Worm (Caenorhabditis elegans): ENCODE results near the gene F01G10.10.

DNA sequence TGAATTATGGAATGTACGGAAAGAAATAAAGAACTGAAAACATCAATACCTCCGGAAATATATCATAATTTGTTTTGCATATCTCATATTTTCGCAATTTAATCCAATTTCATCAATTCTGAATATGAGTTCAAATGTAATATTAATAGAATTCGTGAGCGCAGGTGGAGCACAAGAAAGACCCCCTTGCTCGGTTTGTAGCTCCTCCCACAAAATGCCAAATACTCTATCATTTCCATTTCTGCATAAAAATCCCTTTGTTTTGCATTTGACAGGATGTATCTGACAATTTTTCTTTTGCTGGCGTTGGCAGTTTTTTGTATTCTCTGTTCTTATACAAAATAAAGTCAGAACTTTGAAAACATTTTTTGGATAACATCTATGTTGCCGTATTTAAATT lies 29.1 kb downstream of the F01G10.10 start:
- TF ChIP-seq ZK546.5 (tag; optimal IDR thresholded peaks at IDR 0.05) (no peak), unc-55 (GFP tag; optimal IDR thresholded peaks at IDR 0.05) (no peak), ama-1 (optimal IDR thresholded peaks at IDR 0.05) (no peak)

Measured in whole organism, L2 larva.